Worm (Caenorhabditis elegans) whole organism, L4/young adult: ENCODE measurements around the gene lgc-53.

ENCODE experiments used
- W03F9.2 ChIP-seq: fragments of 150-350 bp; optimal IDR thresholded peaks from 2 replicates; lab custom pipeline; 2014; ENCODE audit warnings: missing biosample characterization, missing genetic modification characterization
- dao-5 ChIP-seq: sonication (generic microtip); optimal IDR thresholded peaks from 2 replicates; lab custom pipeline; 2016; ENCODE audit warnings: missing genotype, missing genetic modification characterization, moderate library complexity, missing compliant biosample characterization
- him-1 ChIP-seq: sonication (generic microtip); optimal IDR thresholded peaks from 2 replicates; lab custom pipeline; 2016; ENCODE audit warnings: missing genotype, missing genetic modification reagents, missing genetic modification characterization, missing compliant biosample characterization

ce11 chrX:16705607-16706006 is 5.9 kb upstream of the lgc-53 start:
- TF ChIP-seq dao-5 (tag; lab: Kevin White, UChicago): no peak
- no peak for TF ChIP-seq him-1 (tag; lab: Kevin White, UChicago)
- TF ChIP-seq W03F9.2: no peak
